Worm (Caenorhabditis elegans) whole organism, midembryonic: Measurements from ENCODE around the gene hid-1.

Source experiments
- med-1 ChIP-seq: sonication (generic microtip); optimal IDR thresholded peaks from 2 replicates; lab custom pipeline; 2017; ENCODE audit warnings: missing genetic modification characterization, mild to moderate bottlenecking, missing compliant biosample characterization, antibody characterized with exemption, missing genetic modification reagents; ENCODE audit not compliant: insufficient read depth
- ref-1 ChIP-seq: fragments of 200-800 bp; sonication (Bioruptor generic); conservative IDR thresholded peaks from 2 replicates; pipeline ENCODE4 v1.3.6; 2022; ENCODE audit warnings: missing genetic modification reagents, missing genetic modification characterization, missing compliant biosample characterization
- ztf-29 ChIP-seq: fragments of 200-800 bp; sonication (Bioruptor generic); IDR thresholded peaks from 2 replicates; pipeline ENCODE4 v1.3.6; 2022; ENCODE audit warnings: missing genetic modification reagents, missing genetic modification characterization, missing compliant biosample characterization

DNA sequence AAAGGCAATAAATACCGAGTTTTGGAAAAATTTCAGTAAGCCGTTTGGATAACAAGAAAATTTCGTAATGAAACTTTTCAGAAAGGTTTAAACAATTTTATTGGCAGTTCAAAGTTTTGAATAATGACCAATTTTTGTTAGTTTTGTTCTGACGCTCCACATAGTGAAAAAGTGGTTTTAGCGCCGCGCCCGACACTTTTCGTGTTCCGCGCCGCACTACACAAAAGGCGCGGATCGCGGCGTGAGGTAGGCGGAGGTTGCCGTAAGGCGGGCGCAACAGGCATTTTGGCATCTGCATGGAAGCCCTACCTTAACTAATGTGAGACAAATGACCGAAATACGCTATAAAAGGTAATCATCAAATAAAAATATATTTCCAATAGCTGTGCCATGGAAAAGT is 27.1 kb upstream of the hid-1 start:
- TF ChIP-seq med-1 (no peak), ztf-29 (GFP tag; lab: Robert Waterston, UW) (no peak), ref-1 (no peak)
